Worm (Caenorhabditis elegans) whole organism, L3 larva: ENCODE data around the gene T14G12.6.

ENCODE experiments used
- R02D3.7 ChIP-seq: fragments of 150-350 bp; optimal IDR thresholded peaks from 2 replicates; lab custom pipeline; 2014; ENCODE audit warnings: missing biosample characterization, missing genetic modification characterization
- aly-2 ChIP-seq: fragments of 150-350 bp; optimal IDR thresholded peaks from 2 replicates; lab custom pipeline; 2014; ENCODE audit warnings: missing biosample characterization, missing genetic modification characterization
- ama-1 ChIP-seq: fragments of 150-350 bp; optimal IDR thresholded peaks from 2 replicates; lab custom pipeline; 2018
- egl-27 ChIP-seq: sonication (generic microtip); optimal IDR thresholded peaks from 4 replicates; lab custom pipeline; 2017; ENCODE audit warnings: missing biosample characterization, missing genetic modification reagents, missing genetic modification characterization
- jun-1 ChIP-seq: fragments of 150-350 bp; optimal IDR thresholded peaks from 2 replicates; lab custom pipeline; 2014; ENCODE audit warnings: missing biosample characterization, missing genetic modification reagents, missing genetic modification characterization
- nhr-12 ChIP-seq: fragments of 150-350 bp; optimal IDR thresholded peaks from 2 replicates; lab custom pipeline; 2014; ENCODE audit warnings: missing biosample characterization, missing genetic modification characterization
- nhr-23 ChIP-seq: fragments of 150-350 bp; optimal IDR thresholded peaks from 2 replicates; lab custom pipeline; 2014; ENCODE audit warnings: missing biosample characterization, missing genetic modification reagents, missing genetic modification characterization
- nhr-237 ChIP-seq: fragments of 150-350 bp; optimal IDR thresholded peaks from 2 replicates; lab custom pipeline; 2014; ENCODE audit warnings: missing biosample characterization, missing genetic modification characterization
- nhr-28 ChIP-seq: fragments of 150-350 bp; optimal IDR thresholded peaks from 2 replicates; lab custom pipeline; 2014; ENCODE audit warnings: missing biosample characterization, missing genetic modification characterization
- unc-39 ChIP-seq: sonication (generic microtip); optimal IDR thresholded peaks from 4 replicates; lab custom pipeline; 2017; ENCODE audit warnings: missing biosample characterization, missing genetic modification characterization
- zag-1 ChIP-seq: fragments of 150-350 bp; optimal IDR thresholded peaks from 2 replicates; lab custom pipeline; 2014; ENCODE audit warnings: missing biosample characterization, missing genetic modification characterization
- ztf-4 ChIP-seq: fragments of 150-350 bp; optimal IDR thresholded peaks from 2 replicates; lab custom pipeline; 2014; ENCODE audit warnings: missing biosample characterization, missing genetic modification characterization

DNA sequence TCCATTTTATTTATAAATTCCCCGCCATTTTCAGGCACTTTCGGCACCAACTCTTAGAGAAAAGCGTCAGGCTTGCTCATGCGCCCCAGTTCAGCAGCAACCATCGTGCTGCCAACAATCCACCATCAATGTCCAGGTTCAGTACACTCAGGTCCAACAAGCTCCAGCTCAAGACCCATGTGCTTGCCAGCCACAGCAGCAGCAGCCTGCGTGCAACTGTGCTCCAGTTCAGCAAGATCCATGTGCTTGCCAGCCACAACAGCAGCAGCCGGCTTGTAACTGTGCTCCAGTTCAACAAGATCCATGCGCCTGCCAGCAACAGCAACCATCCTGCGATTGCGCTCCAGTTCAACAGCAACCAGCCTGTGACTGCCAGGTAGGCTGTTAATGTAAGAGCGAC lies 39.0 kb upstream of the T14G12.6 start:
- no peak for TF ChIP-seq nhr-237 (tag; lab: Kevin White, UChicago)
- no peak for TF ChIP-seq zag-1 (tag; lab: Kevin White, UChicago)
- TF ChIP-seq ama-1, result no peak
- TF ChIP-seq egl-27 (tag; lab: Kevin White, UChicago), result no peak
- TF ChIP-seq ztf-4, result no peak
- no peak for TF ChIP-seq aly-2 (tag; lab: Kevin White, UChicago)
- no peak for TF ChIP-seq nhr-28 (tag; lab: Kevin White, UChicago)
- TF ChIP-seq R02D3.7 (tag; lab: Kevin White, UChicago), result no peak
- TF ChIP-seq nhr-12 (tag; lab: Kevin White, UChicago), result no peak
- TF ChIP-seq nhr-23 (tag; lab: Kevin White, UChicago), result no peak
- TF ChIP-seq jun-1 (tag; lab: Kevin White, UChicago), result no peak
- no peak for TF ChIP-seq unc-39 (tag; lab: Kevin White, UChicago)
